Fruit fly (Drosophila melanogaster): ENCODE measurements around the gene CG7168.

CG7168 gene

dm6 chr3R:18245044-18245596 is 19.2 kb upstream of the CG7168 start (continued):
- TF ChIP-seq CG10543 (GFP tag; optimal IDR thresholded peaks at IDR 0.05) (no peak), sima (GFP tag; optimal IDR thresholded peaks at IDR 0.05) (no peak), CG11247 (GFP tag; IDR thresholded peaks at IDR 0.05) (no peak), nmo (GFP tag; optimal IDR thresholded peaks at IDR 0.05) (no peak), CG10267 (tag; optimal IDR thresholded peaks at IDR 0.05) (no peak), Eip74EF (GFP tag; optimal IDR thresholded peaks at IDR 0.05) (no peak), CG8924 (tag; optimal IDR thresholded peaks at IDR 0.05) (no peak), seq (GFP tag; IDR thresholded peaks at IDR 0.05) (peak; percentile 16; the same call in 1 of the 2 replicates), vfl (GFP tag; optimal IDR thresholded peaks at IDR 0.05) (no peak), CG31388 (GFP tag; optimal IDR thresholded peaks at IDR 0.05) (no peak), CG6791 (GFP tag; IDR thresholded peaks at IDR 0.05; ENCODE audit: partially characterized antibody) (no peak), chinmo (GFP tag; IDR thresholded peaks at IDR 0.05; ENCODE audit: partially characterized antibody) (no peak), nerfin-2 (GFP tag; IDR thresholded peaks at IDR 0.05; ENCODE audit: partially characterized antibody) (0 out of 2 replicates have a peak, but pooled peaks have one; percentile 14), CG3995 (GFP tag; optimal IDR thresholded peaks at IDR 0.05) (no peak), amos (GFP tag; IDR thresholded peaks at IDR 0.05; ENCODE audit: partially characterized antibody) (no peak), CG6854 (GFP tag; optimal IDR thresholded peaks at IDR 0.05) (no peak), Rx (GFP tag; IDR thresholded peaks at IDR 0.05) (no peak), her (GFP tag; optimal IDR thresholded peaks at IDR 0.05) (no peak), pfk (GFP tag; optimal IDR thresholded peaks at IDR 0.05) (no peak), H2.0 (GFP tag; IDR thresholded peaks at IDR 0.05) (no peak), sqz (GFP tag; optimal IDR thresholded peaks at IDR 0.05) (peak; percentile 17), nau (GFP tag; optimal IDR thresholded peaks at IDR 0.05) (no peak), CG17361 (GFP tag; IDR thresholded peaks at IDR 0.05) (no peak), ttk (GFP tag; IDR thresholded peaks at IDR 0.05) (0 out of 2 replicates have a peak, but pooled peaks have one; percentile 17), CG1529 (GFP tag; optimal IDR thresholded peaks at IDR 0.05) (no peak), Camta (GFP tag; optimal IDR thresholded peaks at IDR 0.05) (no peak), Dbx (GFP tag; IDR thresholded peaks at IDR 0.05) (no peak), Ets65A (GFP tag) (peak; percentile 29), ac (GFP tag; optimal IDR thresholded peaks at IDR 0.05) (no peak), Oli (tag; optimal IDR thresholded peaks at IDR 0.05) (no peak), sug (tag; optimal IDR thresholded peaks at IDR 0.05) (no peak), Ssrp (tag; optimal IDR thresholded peaks at IDR 0.05) (peak; percentile 0), CG17385 (GFP tag; optimal IDR thresholded peaks at IDR 0.05) (no peak), CG30020 (tag; optimal IDR thresholded peaks at IDR 0.05) (no peak), peb (GFP tag; IDR thresholded peaks at IDR 0.05) (no peak), CG9932 (GFP tag; IDR thresholded peaks at IDR 0.05) (no peak), Dek (tag; optimal IDR thresholded peaks at IDR 0.05) (no peak), Optix (GFP tag; IDR thresholded peaks at IDR 0.05) (no peak), CG11695 (GFP tag; IDR thresholded peaks at IDR 0.05) (0 out of 3 replicates have a peak, but pooled peaks have one; percentile 19), hkb (optimal IDR thresholded peaks at IDR 0.05) (no peak), hkb (GFP tag; IDR thresholded peaks at IDR 0.05) (peak; percentile 23; the same call in 1 of the 2 replicates), CG17568 (GFP tag; optimal IDR thresholded peaks at IDR 0.05) (no peak), HLHmδ (GFP tag; optimal IDR thresholded peaks at IDR 0.05) (no peak), CG2875 (GFP tag; optimal IDR thresholded peaks at IDR 0.05) (no peak), ranshi (GFP tag; IDR thresholded peaks at IDR 0.05) (no peak), sim (GFP tag; IDR thresholded peaks at IDR 0.05) (no peak), CG10979 (tag; optimal IDR thresholded peaks at IDR 0.05) (no peak), NfI (GFP tag; optimal IDR thresholded peaks at IDR 0.05) (no peak), NC2β (GFP tag; optimal IDR thresholded peaks at IDR 0.05) (no peak), CG2116 (GFP tag; optimal IDR thresholded peaks at IDR 0.05) (no peak), CG11560 (tag; IDR thresholded peaks at IDR 0.05) (no peak)

Measured in whole organism, embryonic.